Fruit fly (Drosophila melanogaster) whole organism: ENCODE measurements around the gene CG11911.

Experiments
- CG8478 ChIP-seq: fragments of >200 bp; optimal IDR thresholded peaks from 2 replicates; lab custom pipeline; 2018; ENCODE audit warnings: inconsistent platforms
- Dll ChIP-seq: fragments of >200 bp; optimal IDR thresholded peaks from 2 replicates; lab custom pipeline; 2017
- EcR ChIP-seq, 2 experiments: fragments of >200 bp; optimal IDR thresholded peaks; 2 replicates each; lab custom pipeline; 2017; ENCODE audit warnings: missing biosample characterization in 2 of 2, missing genetic modification characterization in 2 of 2, missing genetic modification reagents in 2 of 2
- pan ChIP-seq: fragments of >200 bp; optimal IDR thresholded peaks from 2 replicates; lab custom pipeline; 2017
- psq ChIP-seq: fragments of >200 bp; optimal IDR thresholded peaks from 2 replicates; lab custom pipeline; 2017
- usp ChIP-seq: fragments of >200 bp; optimal IDR thresholded peaks from 2 replicates; lab custom pipeline; 2017; ENCODE audit warnings: missing biosample characterization, missing genetic modification characterization, mixed read lengths

DNA sequence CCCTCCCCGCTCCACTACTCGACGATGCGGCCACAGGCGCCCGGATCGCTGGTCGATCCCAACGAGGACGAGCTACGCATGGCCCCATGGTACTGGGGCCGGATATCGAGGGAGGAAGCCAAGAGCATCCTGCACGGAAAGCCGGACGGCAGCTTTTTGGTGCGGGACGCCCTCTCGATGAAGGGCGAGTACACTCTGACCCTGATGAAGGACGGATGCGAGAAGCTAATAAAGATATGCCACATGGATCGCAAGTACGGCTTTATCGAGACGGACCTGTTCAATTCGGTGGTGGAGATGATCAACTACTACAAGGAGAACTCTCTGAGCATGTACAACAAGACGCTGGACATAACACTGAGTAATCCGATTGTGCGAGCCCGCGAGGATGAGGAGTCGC, 22.0 kb downstream of the CG11911 start:
- no peak for TF ChIP-seq CG8478
- no peak for TF ChIP-seq EcR (GFP tag; optimal IDR thresholded peaks at IDR 0.05; lab: Kevin White, UChicago)
- no peak for TF ChIP-seq pan (lab: Kevin White, UChicago)
- TF ChIP-seq psq = no peak
- TF ChIP-seq Dll = no peak
- no peak for TF ChIP-seq usp (GFP tag; lab: Kevin White, UChicago)
